Fruit fly (Drosophila melanogaster) whole organism, embryonic: Measurements from ENCODE around the gene CG17283.
A peak's percentile ranks its signal among the peaks of the same experiment; 100 is the strongest.

ENCODE experiments used
- Atf-2 ChIP-seq: fragments of 200-800 bp; sonication (Bioruptor generic); optimal IDR thresholded peaks from 2 replicates; lab custom pipeline; 2016; ENCODE audit warnings: missing biosample characterization, missing genetic modification characterization
- CG10147 ChIP-seq: fragments of 200-800 bp; sonication (Bioruptor generic); optimal IDR thresholded peaks from 2 replicates; lab custom pipeline; 2019; ENCODE audit warnings: missing biosample characterization, mild to moderate bottlenecking, missing genetic modification characterization, moderate library complexity
- CG11085 ChIP-seq: fragments of 200-800 bp; sonication (Bioruptor generic); IDR thresholded peaks from 2 replicates; pipeline ENCODE4 v1.3.6; 2022; ENCODE audit warnings: missing biosample characterization, missing genetic modification characterization
- CG12155 ChIP-seq: fragments of 200-800 bp; sonication (Bioruptor generic); optimal IDR thresholded peaks from 3 replicates; lab custom pipeline; 2016; ENCODE audit warnings: missing biosample characterization, missing genetic modification characterization
- CG12769 ChIP-seq: fragments of 200-800 bp; sonication (Bioruptor generic); optimal IDR thresholded peaks from 2 replicates; lab custom pipeline; 2019; ENCODE audit warnings: missing biosample characterization, mild to moderate bottlenecking, missing genetic modification characterization, moderate library complexity
- CG13123 ChIP-seq: fragments of 200-800 bp; sonication (Bioruptor generic); optimal IDR thresholded peaks from 2 replicates; lab custom pipeline; 2016; ENCODE audit warnings: missing biosample characterization, missing genetic modification characterization
- CG13287 ChIP-seq: fragments of 200-800 bp; sonication (Bioruptor generic); IDR thresholded peaks from 2 replicates; pipeline ENCODE4 v1.3.6; 2022; ENCODE audit warnings: missing biosample characterization, missing genetic modification characterization; ENCODE audit not compliant: partially characterized antibody
- CG14014 ChIP-seq: fragments of 200-800 bp; sonication (Bioruptor generic); IDR thresholded peaks from 2 replicates; pipeline ENCODE4 v1.3.6; 2022; ENCODE audit warnings: missing biosample characterization, missing genetic modification characterization
- CG14050 ChIP-seq: fragments of 200-800 bp; sonication (Bioruptor generic); IDR thresholded peaks from 3 replicates; pipeline ENCODE4 v1.3.6; 2022; ENCODE audit warnings: missing biosample characterization, missing genetic modification characterization
- CG14441 ChIP-seq: fragments of 200-800 bp; sonication (Bioruptor generic); IDR thresholded peaks from 2 replicates; pipeline ENCODE4 v1.3.6; 2022; ENCODE audit warnings: missing biosample characterization, missing genetic modification characterization
- CG15479 ChIP-seq: fragments of 200-800 bp; sonication (Bioruptor generic); optimal IDR thresholded peaks from 3 replicates; lab custom pipeline; 2019; ENCODE audit warnings: missing biosample characterization, mild to moderate bottlenecking, missing genetic modification characterization, moderate library complexity
- CG17186 ChIP-seq: fragments of 200-800 bp; sonication (Bioruptor generic); optimal IDR thresholded peaks from 3 replicates; lab custom pipeline; 2017; ENCODE audit warnings: missing biosample characterization, missing genetic modification reagents, missing genetic modification characterization
- CG30431 ChIP-seq: fragments of 200-800 bp; sonication (Bioruptor generic); optimal IDR thresholded peaks from 2 replicates; lab custom pipeline; 2017; ENCODE audit warnings: missing biosample characterization, missing genetic modification characterization
- CG3407 ChIP-seq: fragments of 200-800 bp; sonication (Bioruptor generic); optimal IDR thresholded peaks from 2 replicates; lab custom pipeline; 2018; ENCODE audit warnings: missing biosample characterization, mild to moderate bottlenecking, missing genetic modification characterization
- CG3726 ChIP-seq: fragments of 200-800 bp; sonication (Bioruptor generic); IDR thresholded peaks from 3 replicates; pipeline ENCODE4, ENCODE4 v1.3.6; 2022; ENCODE audit warnings: missing biosample characterization, missing genetic modification characterization
- CG4617 ChIP-seq: fragments of 200-800 bp; sonication (Bioruptor generic); optimal IDR thresholded peaks from 3 replicates; lab custom pipeline; 2016; ENCODE audit warnings: missing biosample characterization, missing genetic modification characterization, borderline replicate concordance
- CG5953 ChIP-seq: fragments of 200-800 bp; sonication (Bioruptor generic); IDR thresholded peaks from 2 replicates; pipeline ENCODE4 v1.3.6; 2022; ENCODE audit warnings: missing biosample characterization, missing genetic modification characterization
- CG7271 ChIP-seq: fragments of 200-800 bp; sonication (Bioruptor generic); optimal IDR thresholded peaks from 2 replicates; lab custom pipeline; 2018; ENCODE audit warnings: missing biosample characterization, mild to moderate bottlenecking, missing genetic modification characterization, moderate library complexity
- CG8290 ChIP-seq, 3 experiments: fragments of 200-800 bp; sonication (Bioruptor generic); optimal IDR thresholded peaks; 2 replicates each; lab custom pipeline; 2016 to 2019; ENCODE audit warnings: missing biosample characterization in 3 of 3, missing genetic modification characterization in 3 of 3, mild to moderate bottlenecking in 2 of 3, moderate library complexity in 1 of 3
- Deaf1 ChIP-seq: fragments of 200-800 bp; optimal IDR thresholded peaks from 3 replicates; lab custom pipeline; 2019; ENCODE audit warnings: missing biosample characterization, mild to moderate bottlenecking, missing genetic modification characterization, moderate library complexity
- Doc2 ChIP-seq: fragments of 200-800 bp; sonication (Bioruptor generic); IDR thresholded peaks from 2 replicates; pipeline ENCODE4 v1.3.6; 2022; ENCODE audit warnings: missing biosample characterization, missing genetic modification characterization
- ERR ChIP-seq: fragments of 200-800 bp; sonication (Bioruptor generic); optimal IDR thresholded peaks from 2 replicates; lab custom pipeline; 2016; ENCODE audit warnings: missing biosample characterization, missing genetic modification characterization
- Gsc ChIP-seq: fragments of 200-800 bp; sonication (Bioruptor generic); IDR thresholded peaks from 2 replicates; pipeline ENCODE4 v1.3.6; 2022; ENCODE audit warnings: missing biosample characterization, missing genetic modification characterization
- HHEX ChIP-seq: fragments of 200-800 bp; sonication (Bioruptor generic); optimal IDR thresholded peaks from 3 replicates; lab custom pipeline; 2017; ENCODE audit warnings: missing biosample characterization, mild to moderate bottlenecking, missing genetic modification characterization, missing genetic modification reagents
- Jarid2 ChIP-seq: fragments of 200-800 bp; sonication (Bioruptor generic); optimal IDR thresholded peaks from 3 replicates; lab custom pipeline; 2017; ENCODE audit warnings: mild to moderate bottlenecking, missing biosample characterization, missing genetic modification reagents, missing genetic modification characterization
- Med ChIP-seq: fragments of 200-800 bp; sonication (Bioruptor generic); peaks from one replicate; lab custom pipeline; 2016; ENCODE audit warnings: missing biosample characterization, missing genetic modification characterization, mild to moderate bottlenecking, inconsistent platforms, moderate library complexity
- Optix ChIP-seq: fragments of 200-800 bp; sonication (Bioruptor generic); IDR thresholded peaks from 3 replicates; pipeline ENCODE4 v1.3.6; 2022; ENCODE audit warnings: missing biosample characterization, missing genetic modification characterization
- Rfx ChIP-seq: fragments of 200-800 bp; sonication (Bioruptor generic); IDR thresholded peaks from 2 replicates; pipeline ENCODE4 v1.3.6; 2022; ENCODE audit warnings: missing biosample characterization, missing genetic modification characterization
- Xrp1 ChIP-seq: fragments of 200-800 bp; sonication (Bioruptor generic); IDR thresholded peaks from 2 replicates; pipeline ENCODE4 v1.3.6; 2022; ENCODE audit warnings: missing biosample characterization, missing genetic modification characterization
- bowl ChIP-seq: fragments of 200-800 bp; sonication (Bioruptor generic); IDR thresholded peaks from 2 replicates; pipeline ENCODE4 v1.3.6; 2022; ENCODE audit warnings: missing biosample characterization, missing genetic modification characterization
- br ChIP-seq: fragments of >200 bp; optimal IDR thresholded peaks from 2 replicates; lab custom pipeline; 2017
- crc ChIP-seq: fragments of 200-800 bp; sonication (Bioruptor generic); optimal IDR thresholded peaks from 2 replicates; lab custom pipeline; 2016; ENCODE audit warnings: missing biosample characterization, missing genetic modification characterization
- disco-r ChIP-seq: fragments of 200-800 bp; sonication (Bioruptor generic); optimal IDR thresholded peaks from 2 replicates; lab custom pipeline; 2016; ENCODE audit warnings: missing biosample characterization, missing genetic modification characterization
- ewg ChIP-seq: fragments of 200-800 bp; sonication (Bioruptor generic); optimal IDR thresholded peaks from 3 replicates; lab custom pipeline; 2017; ENCODE audit warnings: mild to moderate bottlenecking, missing biosample characterization, missing genetic modification reagents, missing genetic modification characterization
- grn ChIP-seq: fragments of 200-800 bp; sonication (Bioruptor generic); optimal IDR thresholded peaks from 3 replicates; lab custom pipeline; 2017; ENCODE audit warnings: missing biosample characterization, missing genetic modification characterization
- hbn ChIP-seq: fragments of 200-800 bp; sonication (Bioruptor generic); IDR thresholded peaks from 2 replicates; pipeline ENCODE4 v1.3.6; 2022; ENCODE audit warnings: missing biosample characterization, missing genetic modification characterization; ENCODE audit not compliant: partially characterized antibody
- jumu ChIP-seq: fragments of 200-800 bp; sonication (Bioruptor generic); optimal IDR thresholded peaks from 3 replicates; lab custom pipeline; 2016; ENCODE audit warnings: missing biosample characterization, missing genetic modification characterization
- ken ChIP-seq: fragments of 200-800 bp; sonication (Bioruptor generic); IDR thresholded peaks from 3 replicates; pipeline ENCODE4 v1.3.6; 2022; ENCODE audit warnings: missing biosample characterization, missing genetic modification characterization
- klu ChIP-seq: fragments of 200-800 bp; sonication (Bioruptor generic); IDR thresholded peaks from 2 replicates; pipeline ENCODE4 v1.3.6; 2022; ENCODE audit warnings: missing biosample characterization, missing genetic modification characterization
- peb ChIP-seq: fragments of 200-800 bp; sonication (Bioruptor generic); IDR thresholded peaks from 2 replicates; pipeline ENCODE4 v1.3.6; 2022; ENCODE audit warnings: missing biosample characterization, missing genetic modification characterization
- pnt ChIP-seq: fragments of 200-800 bp; sonication (Bioruptor generic); optimal IDR thresholded peaks from 3 replicates; lab custom pipeline; 2016; ENCODE audit warnings: missing biosample characterization, missing genetic modification characterization
- pzg ChIP-seq: fragments of 200-800 bp; sonication (Bioruptor generic); optimal IDR thresholded peaks from 3 replicates; lab custom pipeline; 2018; ENCODE audit warnings: missing biosample characterization, mild to moderate bottlenecking, missing genetic modification characterization, moderate library complexity
- rib ChIP-seq: fragments of 200-800 bp; sonication (Bioruptor generic); IDR thresholded peaks from 2 replicates; pipeline ENCODE4 v1.3.6; 2022; ENCODE audit warnings: missing biosample characterization, missing genetic modification characterization
- ro ChIP-seq: fragments of 200-800 bp; sonication (Bioruptor generic); IDR thresholded peaks from 2 replicates; pipeline ENCODE4 v1.3.6; 2022; ENCODE audit warnings: missing biosample characterization, missing genetic modification characterization
- scrt ChIP-seq: fragments of 200-800 bp; sonication (Bioruptor generic); optimal IDR thresholded peaks from 2 replicates; lab custom pipeline; 2018; ENCODE audit warnings: missing biosample characterization, mild to moderate bottlenecking, missing genetic modification characterization, moderate library complexity
- so ChIP-seq: fragments of 200-800 bp; sonication (Bioruptor generic); IDR thresholded peaks from 3 replicates; pipeline ENCODE4 v1.3.6; 2022; ENCODE audit warnings: missing biosample characterization, missing genetic modification characterization
- trh ChIP-seq: fragments of 200-800 bp; sonication (Bioruptor generic); optimal IDR thresholded peaks from 2 replicates; lab custom pipeline; 2016; ENCODE audit warnings: missing biosample characterization, missing genetic modification characterization
- twi ChIP-seq: fragments of 200-800 bp; optimal IDR thresholded peaks from 2 replicates; lab custom pipeline; 2019; ENCODE audit warnings: missing biosample characterization, mild to moderate bottlenecking, missing genetic modification characterization, moderate library complexity
- usp ChIP-seq: fragments of >200 bp; optimal IDR thresholded peaks from 2 replicates; lab custom pipeline; 2017; ENCODE audit warnings: missing biosample characterization, missing genetic modification characterization
- vvl ChIP-seq: fragments of 200-800 bp; sonication (Bioruptor generic); IDR thresholded peaks from 2 replicates; pipeline ENCODE4 v1.3.6; 2022; ENCODE audit warnings: missing biosample characterization, missing genetic modification characterization
- wdn ChIP-seq: fragments of 200-800 bp; sonication (Bioruptor generic); IDR thresholded peaks from 2 replicates; pipeline ENCODE4 v1.3.6; 2022; ENCODE audit warnings: missing biosample characterization, missing genetic modification characterization

The CG17283 gene

dm6 chr3R:17379742-17380141 lies 27.9 kb upstream of the CG17283 start, which contains the start of gene lute (continued):
- TF ChIP-seq CG8290 (GFP tag; optimal IDR thresholded peaks at IDR 0.05; lab: Kevin White, UChicago) = no peak
- TF ChIP-seq CG8290 (tag; optimal IDR thresholded peaks at IDR 0.05; lab: Kevin White, UChicago) = peak in 1 of 2 experiments; percentile 19
- TF ChIP-seq CG17186 = no peak
- TF ChIP-seq CG14050 (GFP tag; lab: Robert Waterston, UW) = no peak
- no peak for TF ChIP-seq rib (GFP tag; lab: Robert Waterston, UW)
- peak; percentile 91 for TF ChIP-seq Deaf1
- no peak for TF ChIP-seq CG11085 (GFP tag; lab: Robert Waterston, UW)
- peak; percentile 12; the same call in 1 of the 2 replicates for TF ChIP-seq CG13287 (GFP tag; lab: Robert Waterston, UW)
- no peak for TF ChIP-seq jumu
- TF ChIP-seq CG15479 = no peak
- peak; percentile 7 for TF ChIP-seq CG12769 (tag; lab: Kevin White, UChicago)
- TF ChIP-seq ewg (GFP tag; lab: Kevin White, UChicago) = peak; percentile 27
- TF ChIP-seq crc (GFP tag; lab: Kevin White, UChicago) = no peak
- TF ChIP-seq CG14014 (GFP tag; lab: Robert Waterston, UW) = no peak
- TF ChIP-seq CG4617 (GFP tag; lab: Kevin White, UChicago) = no peak
- TF ChIP-seq Rfx = no peak
- TF ChIP-seq Doc2 (GFP tag; lab: Robert Waterston, UW) = no peak
- TF ChIP-seq Med (GFP tag; lab: Kevin White, UChicago) = peak; percentile 45
- peak; percentile 41 for TF ChIP-seq Jarid2 (GFP tag; lab: Kevin White, UChicago)
- 0 out of 3 replicates have a peak, but pooled peaks have one; percentile 10 for TF ChIP-seq so
- no peak for TF ChIP-seq CG7271
- no peak for TF ChIP-seq Xrp1 (GFP tag; lab: Robert Waterston, UW)
- TF ChIP-seq disco-r (GFP tag; lab: Kevin White, UChicago) = no peak
- 0 out of 2 replicates have a peak, but pooled peaks have one; percentile 13 for TF ChIP-seq vvl (GFP tag; lab: Robert Waterston, UW)
- TF ChIP-seq usp (GFP tag; lab: Kevin White, UChicago) = no peak
- TF ChIP-seq twi (tag; lab: Kevin White, UChicago) = no peak
- TF ChIP-seq CG13123 (GFP tag; lab: Kevin White, UChicago) = no peak
- TF ChIP-seq CG14441 (GFP tag; lab: Robert Waterston, UW) = no peak
- TF ChIP-seq bowl (GFP tag; lab: Robert Waterston, UW) = no peak
- TF ChIP-seq HHEX = no peak
- TF ChIP-seq grn (GFP tag; lab: Kevin White, UChicago) = no peak
- no peak for TF ChIP-seq CG5953
- no peak for TF ChIP-seq ERR
- no peak for TF ChIP-seq peb (GFP tag; lab: Robert Waterston, UW)
- no peak for TF ChIP-seq klu
- TF ChIP-seq wdn (GFP tag; lab: Robert Waterston, UW) = no peak
- no peak for TF ChIP-seq CG10147 (GFP tag; lab: Kevin White, UChicago)

- TF ChIP-seq Gsc (GFP tag; lab: Robert Waterston, UW) (no peak), br (lab: Kevin White, UChicago) (no peak), Atf-2 (GFP tag; lab: Kevin White, UChicago) (no peak)
Measured at dm6 chr3R:17381916-17382315, 25.8 kb upstream of the CG17283 start.

dm6 chr3R:17385329-17386019 lies 22.2 kb upstream of the CG17283 start:
- TF ChIP-seq hbn (GFP tag; lab: Robert Waterston, UW) (no peak), ken (peak; percentile 74), CG3726 (no peak), pnt (no peak), CG30431 (GFP tag; lab: Kevin White, UChicago) (no peak), ro (GFP tag; lab: Robert Waterston, UW) (no peak), Optix (GFP tag; lab: Robert Waterston, UW) (0 out of 3 replicates have a peak, but pooled peaks have one; percentile 24), CG3407 (GFP tag; lab: Kevin White, UChicago) (no peak), pzg (GFP tag; lab: Kevin White, UChicago) (peak; percentile 96), CG12155 (peak; percentile 55), scrt (peak; percentile 34), trh (GFP tag; lab: Kevin White, UChicago) (no peak)
